Comparison of ENCODE assay signal across 6 fruit fly cellular contexts in genomic region chr3R:17401289-17401752, dm6.
TF ChIP-seq lines count a peak whose summit lies in the region.

No protein-coding gene starts in this region.

- peak; percentile 38 to 43 for TF ChIP-seq CTCF in S2 (optimal IDR thresholded peaks at IDR 0.05; lab: Kevin White, UChicago)
- TF ChIP-seq CTCF in whole organism, embryonic (GFP tag; optimal IDR thresholded peaks at IDR 0.05; lab: Kevin White, UChicago): no peak

TF ChIP-seq in whole organism, adult, 20 proteins besides CTCF, POLR2A, EP300 and RAD21 (continues in another document):
- TF ChIP-seq CG33017 (tag; optimal IDR thresholded peaks at IDR 0.05; lab: Kevin White, UChicago): peak; percentile 28
- no peak for TF ChIP-seq cic (GFP tag; optimal IDR thresholded peaks at IDR 0.05; lab: Kevin White, UChicago)
- TF ChIP-seq CG5204 (GFP tag; optimal IDR thresholded peaks at IDR 0.05; lab: Kevin White, UChicago): peak; percentile 78
- peak; percentile 20 for TF ChIP-seq ovo (GFP tag; optimal IDR thresholded peaks at IDR 0.05; lab: Kevin White, UChicago)
- TF ChIP-seq CG12768 (GFP tag; optimal IDR thresholded peaks at IDR 0.05; lab: Kevin White, UChicago): no peak
- TF ChIP-seq CG11617 (GFP tag; optimal IDR thresholded peaks at IDR 0.05; lab: Kevin White, UChicago): peak; percentile 1
- TF ChIP-seq Clk (GFP tag; optimal IDR thresholded peaks at IDR 0.05; lab: Kevin White, UChicago): no peak
- TF ChIP-seq cnc (optimal IDR thresholded peaks at IDR 0.05; lab: Kevin White, UChicago): no peak
- peak; percentile 48 for TF ChIP-seq CG7101 (tag; optimal IDR thresholded peaks at IDR 0.05; lab: Kevin White, UChicago)
- TF ChIP-seq Hr96 (GFP tag; optimal IDR thresholded peaks at IDR 0.05; lab: Kevin White, UChicago): peak; percentile 56
- peak; percentile 89 for TF ChIP-seq kay (GFP tag; lab: Kevin White, UChicago; ENCODE audit: borderline replicate concordance)
- peak; percentile 31 for TF ChIP-seq Mnt (GFP tag; optimal IDR thresholded peaks at IDR 0.05; lab: Kevin White, UChicago)
- TF ChIP-seq Crg-1 (GFP tag; optimal IDR thresholded peaks at IDR 0.05; lab: Kevin White, UChicago): peak; percentile 44
- no peak for TF ChIP-seq pad (GFP tag; optimal IDR thresholded peaks at IDR 0.05; lab: Kevin White, UChicago)
- TF ChIP-seq bab1 (GFP tag; optimal IDR thresholded peaks at IDR 0.05; lab: Kevin White, UChicago): peak; percentile 45
- TF ChIP-seq CG1620 (GFP tag; optimal IDR thresholded peaks at IDR 0.05; lab: Kevin White, UChicago): peak; percentile 7
- no peak for TF ChIP-seq CG7045 (GFP tag; optimal IDR thresholded peaks at IDR 0.05; lab: Kevin White, UChicago)
- TF ChIP-seq toe (GFP tag; optimal IDR thresholded peaks at IDR 0.05; lab: Kevin White, UChicago): peak; percentile 38

TF ChIP-seq in whole organism, embryonic, 481 proteins besides CTCF, POLR2A, EP300 and RAD21 (continues in another document):
- TF ChIP-seq Gug (GFP tag; IDR thresholded peaks at IDR 0.05; lab: Robert Waterston, UW): no peak; the same call in 3 of the 4 replicates
- no peak for TF ChIP-seq CG16815 (GFP tag; optimal IDR thresholded peaks at IDR 0.05; lab: Kevin White, UChicago)
- peak; percentile 45 for TF ChIP-seq CG3995 (GFP tag; optimal IDR thresholded peaks at IDR 0.05; lab: Kevin White, UChicago)
- peak; percentile 96 for TF ChIP-seq chinmo (GFP tag; IDR thresholded peaks at IDR 0.05; lab: Robert Waterston, UW; ENCODE audit: partially characterized antibody)
- peak; percentile 80 for TF ChIP-seq gem (tag; optimal IDR thresholded peaks at IDR 0.05; lab: Kevin White, UChicago)
- TF ChIP-seq Six4 (GFP tag; optimal IDR thresholded peaks at IDR 0.05; lab: Kevin White, UChicago): no peak
- TF ChIP-seq CG2875 (GFP tag; optimal IDR thresholded peaks at IDR 0.05; lab: Kevin White, UChicago): no peak
- no peak for TF ChIP-seq CG8359 (GFP tag; optimal IDR thresholded peaks at IDR 0.05; lab: Kevin White, UChicago; ENCODE audit: borderline replicate concordance)
- no peak for TF ChIP-seq CG4360 (GFP tag; IDR thresholded peaks at IDR 0.05; lab: Robert Waterston, UW)
- TF ChIP-seq CG8290 (GFP tag; optimal IDR thresholded peaks at IDR 0.05; lab: Kevin White, UChicago): peak; percentile 17
- peak in 1 of 2 experiments; percentile 81 for TF ChIP-seq CG8290 (tag; optimal IDR thresholded peaks at IDR 0.05; lab: Kevin White, UChicago)
- peak; percentile 15 for TF ChIP-seq CG18619 (GFP tag; optimal IDR thresholded peaks at IDR 0.05; lab: Kevin White, UChicago)
- peak; percentile 27 for TF ChIP-seq pb (GFP tag; optimal IDR thresholded peaks at IDR 0.05; lab: Kevin White, UChicago)
- TF ChIP-seq Sry-δ (GFP tag; optimal IDR thresholded peaks at IDR 0.05; lab: Kevin White, UChicago): peak; percentile 91
- TF ChIP-seq pho (GFP tag; optimal IDR thresholded peaks at IDR 0.05; lab: Kevin White, UChicago): peak; percentile 71
- no peak for TF ChIP-seq croc (GFP tag; conservative IDR thresholded peaks at IDR 0.05; lab: Robert Waterston, UW)
- peak; percentile 78 for TF ChIP-seq unc-4 (GFP tag; IDR thresholded peaks at IDR 0.05; lab: Robert Waterston, UW; ENCODE audit: partially characterized antibody)
- TF ChIP-seq Tbp (GFP tag; optimal IDR thresholded peaks at IDR 0.05; lab: Kevin White, UChicago): no peak

TF ChIP-seq in whole organism, prepupa, 60 proteins besides CTCF, POLR2A, EP300 and RAD21 (continues in another document):
- TF ChIP-seq Hr38 (GFP tag; optimal IDR thresholded peaks at IDR 0.05; lab: Kevin White, UChicago): no peak
- peak; percentile 28 for TF ChIP-seq CG10631 (GFP tag; optimal IDR thresholded peaks at IDR 0.05; lab: Kevin White, UChicago)
- no peak for TF ChIP-seq CG3919 (GFP tag; optimal IDR thresholded peaks at IDR 0.05; lab: Kevin White, UChicago)
- TF ChIP-seq Gug (GFP tag; IDR thresholded peaks at IDR 0.05; lab: Robert Waterston, UW): no peak
- TF ChIP-seq topi (GFP tag; optimal IDR thresholded peaks at IDR 0.05; lab: Kevin White, UChicago): peak; percentile 10
- no peak for TF ChIP-seq CG6808 (GFP tag; optimal IDR thresholded peaks at IDR 0.05; lab: Kevin White, UChicago)
- no peak for TF ChIP-seq CG8632 (GFP tag; optimal IDR thresholded peaks at IDR 0.05; lab: Kevin White, UChicago)
- TF ChIP-seq pdm3 (GFP tag; optimal IDR thresholded peaks at IDR 0.05; lab: Kevin White, UChicago): peak; percentile 60
- peak; percentile 70 for TF ChIP-seq eg (GFP tag; IDR thresholded peaks at IDR 0.05; lab: Robert Waterston, UW)
- TF ChIP-seq Smox (GFP tag; optimal IDR thresholded peaks at IDR 0.05; lab: Kevin White, UChicago): peak; percentile 57
- no peak for TF ChIP-seq fd85E (GFP tag; optimal IDR thresholded peaks at IDR 0.05; lab: Kevin White, UChicago)
- TF ChIP-seq Blimp-1 (GFP tag; optimal IDR thresholded peaks at IDR 0.05; lab: Kevin White, UChicago): no peak
- TF ChIP-seq Hr4 (GFP tag; optimal IDR thresholded peaks at IDR 0.05; lab: Kevin White, UChicago): peak; percentile 74
- TF ChIP-seq lz (GFP tag; optimal IDR thresholded peaks at IDR 0.05; lab: Kevin White, UChicago): peak; percentile 53
- TF ChIP-seq achi (GFP tag; optimal IDR thresholded peaks at IDR 0.05; lab: Kevin White, UChicago): peak; percentile 28
- TF ChIP-seq acj6 (GFP tag; optimal IDR thresholded peaks at IDR 0.05; lab: Kevin White, UChicago): peak; percentile 23
- peak; percentile 67 for TF ChIP-seq fkh (GFP tag; optimal IDR thresholded peaks at IDR 0.05; lab: Kevin White, UChicago)
- TF ChIP-seq CG6792 (GFP tag; optimal IDR thresholded peaks at IDR 0.05; lab: Kevin White, UChicago): no peak
- TF ChIP-seq CG4318 (GFP tag; optimal IDR thresholded peaks at IDR 0.05; lab: Kevin White, UChicago): no peak
- TF ChIP-seq Ets21C (GFP tag; optimal IDR thresholded peaks at IDR 0.05; lab: Kevin White, UChicago): peak; percentile 20

TF ChIP-seq in whole organism, pupa, 21 proteins besides CTCF, POLR2A, EP300 and RAD21:
- TF ChIP-seq Pif1A (GFP tag; optimal IDR thresholded peaks at IDR 0.05; lab: Kevin White, UChicago): no peak
- TF ChIP-seq EcR (GFP tag; optimal IDR thresholded peaks at IDR 0.05; lab: Kevin White, UChicago): no peak
- TF ChIP-seq Ets98B (GFP tag; IDR thresholded peaks at IDR 0.05; lab: Robert Waterston, UW): peak; percentile 37; the same call in 1 of the 2 replicates
- TF ChIP-seq fd96Ca (GFP tag; IDR thresholded peaks at IDR 0.05; lab: Robert Waterston, UW): no peak
- TF ChIP-seq CG15710 (tag; optimal IDR thresholded peaks at IDR 0.05; lab: Kevin White, UChicago): no peak
- no peak for TF ChIP-seq CG12605 (GFP tag; IDR thresholded peaks at IDR 0.05; lab: Robert Waterston, UW)
- no peak for TF ChIP-seq CG17806 (tag; optimal IDR thresholded peaks at IDR 0.05; lab: Kevin White, UChicago)
- peak; percentile 31; the same call in 1 of the 2 replicates for TF ChIP-seq CG32121 (GFP tag; IDR thresholded peaks at IDR 0.05; lab: Robert Waterston, UW)
- no peak for TF ChIP-seq Pif1B (GFP tag; optimal IDR thresholded peaks at IDR 0.05; lab: Kevin White, UChicago)
- peak; percentile 7 for TF ChIP-seq Snoo (tag; optimal IDR thresholded peaks at IDR 0.05; lab: Kevin White, UChicago)
- no peak for TF ChIP-seq CG34367 (tag; optimal IDR thresholded peaks at IDR 0.05; lab: Kevin White, UChicago)
- no peak for TF ChIP-seq CG8159 (tag; optimal IDR thresholded peaks at IDR 0.05; lab: Kevin White, UChicago)
- no peak for TF ChIP-seq CG8301 (tag; optimal IDR thresholded peaks at IDR 0.05; lab: Kevin White, UChicago)
- TF ChIP-seq CG9948 (tag; optimal IDR thresholded peaks at IDR 0.05; lab: Kevin White, UChicago): no peak
- no peak for TF ChIP-seq CG10348 (GFP tag; IDR thresholded peaks at IDR 0.05; lab: Robert Waterston, UW)
- TF ChIP-seq CG4496 (GFP tag; IDR thresholded peaks at IDR 0.05; lab: Robert Waterston, UW): peak; percentile 57; the same call in 1 of the 3 replicates
- no peak for TF ChIP-seq gl (tag; optimal IDR thresholded peaks at IDR 0.05; lab: Kevin White, UChicago)
- no peak for TF ChIP-seq CG14655 (GFP tag; optimal IDR thresholded peaks at IDR 0.05; lab: Kevin White, UChicago)
- TF ChIP-seq D1 (tag; optimal IDR thresholded peaks at IDR 0.05; lab: Kevin White, UChicago): peak; percentile 8
- no peak for TF ChIP-seq CG13204 (GFP tag; optimal IDR thresholded peaks at IDR 0.05; lab: Kevin White, UChicago)
- TF ChIP-seq rn (GFP tag; IDR thresholded peaks at IDR 0.05; lab: Robert Waterston, UW): no peak
TF ChIP-seq in whole organism, pupa: peak in this region for 5.

TF ChIP-seq in whole organism, wandering third instar larva, 38 proteins besides CTCF, POLR2A, EP300 and RAD21 (continues in another document):
- TF ChIP-seq OdsH (GFP tag; optimal IDR thresholded peaks at IDR 0.05; lab: Kevin White, UChicago) (no peak), brk (GFP tag; optimal IDR thresholded peaks at IDR 0.05; lab: Kevin White, UChicago) (peak; percentile 45), ey (GFP tag; optimal IDR thresholded peaks at IDR 0.05; lab: Kevin White, UChicago) (peak; percentile 21), Hr78 (GFP tag; optimal IDR thresholded peaks at IDR 0.05; lab: Kevin White, UChicago) (no peak), Sp1 (GFP tag; optimal IDR thresholded peaks at IDR 0.05; lab: Kevin White, UChicago) (no peak), usp (GFP tag; optimal IDR thresholded peaks at IDR 0.05; lab: Kevin White, UChicago) (no peak), Dif (GFP tag; optimal IDR thresholded peaks at IDR 0.05; lab: Kevin White, UChicago; ENCODE audit: partially characterized antibody) (no peak), Hnf4 (GFP tag; optimal IDR thresholded peaks at IDR 0.05; lab: Kevin White, UChicago) (peak; percentile 34), Myc (optimal IDR thresholded peaks at IDR 0.05; lab: Kevin White, UChicago) (no peak), foxo (GFP tag; optimal IDR thresholded peaks at IDR 0.05; lab: Kevin White, UChicago) (peak in 1 of 2 experiments; percentile 45), rgr (GFP tag; optimal IDR thresholded peaks at IDR 0.05; lab: Kevin White, UChicago) (peak; percentile 35), jim (GFP tag; optimal IDR thresholded peaks at IDR 0.05; lab: Kevin White, UChicago) (no peak), CG32264 (GFP tag; optimal IDR thresholded peaks at IDR 0.05; lab: Kevin White, UChicago) (no peak), Mio (GFP tag; optimal IDR thresholded peaks at IDR 0.05; lab: Kevin White, UChicago) (no peak), dmrt93B (GFP tag; optimal IDR thresholded peaks at IDR 0.05; lab: Kevin White, UChicago) (no peak), h (GFP tag; optimal IDR thresholded peaks at IDR 0.05; lab: Kevin White, UChicago) (peak; percentile 32), N (GFP tag; optimal IDR thresholded peaks at IDR 0.05; lab: Kevin White, UChicago) (peak; percentile 89), fru (GFP tag; optimal IDR thresholded peaks at IDR 0.05; lab: Kevin White, UChicago) (peak; percentile 45), tai (GFP tag; optimal IDR thresholded peaks at IDR 0.05; lab: Kevin White, UChicago) (peak; percentile 77), Rel (GFP tag; optimal IDR thresholded peaks at IDR 0.05; lab: Kevin White, UChicago) (no peak), Rel (tag; optimal IDR thresholded peaks at IDR 0.05; lab: Kevin White, UChicago) (peak; percentile 29), br (GFP tag; optimal IDR thresholded peaks at IDR 0.05; lab: Kevin White, UChicago) (no peak), Hr83 (GFP tag; optimal IDR thresholded peaks at IDR 0.05; lab: Kevin White, UChicago; ENCODE audit: poor library complexity, severe bottlenecking) (no peak), CG9705 (GFP tag; optimal IDR thresholded peaks at IDR 0.05; lab: Kevin White, UChicago) (no peak)
